Worm (Caenorhabditis elegans): ENCODE results near the gene F53C3.11.
A peak's percentile ranks its signal among the peaks of the same experiment; 100 is the strongest.

F53C3.11 gene

ce11 chrII:3929446-3929845 lies 22.9 kb upstream of the F53C3.11 start (continued):
- TF ChIP-seq F16B12.6 (tag; optimal IDR thresholded peaks at IDR 0.05) (no peak), nhr-85 (tag) (peak; percentile 58), lin-14 (GFP tag; optimal IDR thresholded peaks at IDR 0.05) (peak; percentile 84), fkh-4 (tag; optimal IDR thresholded peaks at IDR 0.05; ENCODE audit: borderline replicate concordance) (no peak), ceh-8 (GFP tag; optimal IDR thresholded peaks at IDR 0.05) (no peak), mef-2 (tag; optimal IDR thresholded peaks at IDR 0.05) (no peak), sptf-1 (tag; optimal IDR thresholded peaks at IDR 0.05) (no peak), vab-15 (tag; optimal IDR thresholded peaks at IDR 0.05) (no peak), nhr-77 (tag; optimal IDR thresholded peaks at IDR 0.05) (peak; percentile 33), nhr-20 (tag; optimal IDR thresholded peaks at IDR 0.05) (peak; percentile 61), zag-1 (tag; optimal IDR thresholded peaks at IDR 0.05) (no peak), nhr-237 (tag; optimal IDR thresholded peaks at IDR 0.05) (peak; percentile 3), unc-86 (tag; optimal IDR thresholded peaks at IDR 0.05) (no peak), pax-3 (tag; optimal IDR thresholded peaks at IDR 0.05) (no peak), nhr-19 (GFP tag; conservative IDR thresholded peaks at IDR 0.05) (peak; percentile 19; the same call in 1 of the 2 replicates), nhr-12 (tag; optimal IDR thresholded peaks at IDR 0.05) (no peak), ama-1 (optimal IDR thresholded peaks at IDR 0.05) (no peak), ces-1 (GFP tag; optimal IDR thresholded peaks at IDR 0.05) (no peak)

- TF ChIP-seq jun-1 (tag; optimal IDR thresholded peaks at IDR 0.05) = no peak
Measured at ce11 chrII:3927943-3928393, 21.5 kb upstream of the F53C3.11 start, which contains the start of gene plpp-1.1. TSS of gene plpp-1.1 (minus strand) at chrII:3927993.

ce11 chrII:3922696-3923095 lies 16.2 kb upstream of the F53C3.11 start:
- TF ChIP-seq Y116A8C.19 (tag; optimal IDR thresholded peaks at IDR 0.05; ENCODE audit: borderline replicate concordance) (no peak), nhr-90 (tag; optimal IDR thresholded peaks at IDR 0.05; ENCODE audit: poor library complexity) (no peak), sox-4 (tag; optimal IDR thresholded peaks at IDR 0.05) (no peak), C34B4.2 (tag; optimal IDR thresholded peaks at IDR 0.05) (no peak), ztf-11 (tag; optimal IDR thresholded peaks at IDR 0.05) (no peak), skn-1 (tag; optimal IDR thresholded peaks at IDR 0.05) (no peak), ets-5 (GFP tag; IDR thresholded peaks at IDR 0.05) (no peak), mdl-1 (tag; optimal IDR thresholded peaks at IDR 0.05) (no peak), nhr-84 (tag; optimal IDR thresholded peaks at IDR 0.05) (no peak), unc-30 (tag; optimal IDR thresholded peaks at IDR 0.05) (no peak), efl-3 (GFP tag; optimal IDR thresholded peaks at IDR 0.05) (no peak), nhr-19 (GFP tag; conservative IDR thresholded peaks at IDR 0.05) (no peak)

ce11 chrII:3920611-3921010 lies 14.1 kb upstream of the F53C3.11 start:
- TF ChIP-seq unc-30 (tag; optimal IDR thresholded peaks at IDR 0.05) (no peak), unc-98 (GFP tag; IDR thresholded peaks at IDR 0.05) (no peak)

- peak; percentile 91 for TF ChIP-seq dsc-1 (tag; optimal IDR thresholded peaks at IDR 0.05)
- TF ChIP-seq nhr-84 (tag; optimal IDR thresholded peaks at IDR 0.05) = no peak
Measured at ce11 chrII:3917985-3918633, 11.6 kb upstream of the F53C3.11 start.

- TF ChIP-seq ztf-11 (tag; optimal IDR thresholded peaks at IDR 0.05) (no peak), grh-1 (GFP tag; IDR thresholded peaks at IDR 0.05) (no peak), sox-4 (tag; optimal IDR thresholded peaks at IDR 0.05) (no peak)
Measured at ce11 chrII:3913673-3914072, 7.2 kb upstream of the F53C3.11 start.

Data from whole organism, L1 larva.